Worm (Caenorhabditis elegans) whole organism, late embryonic: ENCODE results near the gene F19B10.3.

Experiments
- K09A11.1 ChIP-seq: sonication (generic microtip); optimal IDR thresholded peaks from 2 replicates; lab custom pipeline; 2017; ENCODE audit warnings: antibody characterized with exemption, mild to moderate bottlenecking, missing genetic modification characterization, missing compliant biosample characterization; ENCODE audit not compliant: insufficient read depth
- ama-1 ChIP-seq: fragments of 150-350 bp; optimal IDR thresholded peaks from 2 replicates; lab custom pipeline; 2014
- ceh-31 ChIP-seq: sonication (generic microtip); optimal IDR thresholded peaks from 2 replicates; lab custom pipeline; 2016; ENCODE audit warnings: missing genetic modification characterization, missing compliant biosample characterization
- ceh-48 ChIP-seq: sonication (generic microtip); optimal IDR thresholded peaks from 2 replicates; lab custom pipeline; 2016; ENCODE audit warnings: missing genetic modification characterization, inconsistent platforms, missing compliant biosample characterization
- ceh-6 ChIP-seq: fragments of 200-800 bp; sonication (Bioruptor generic); optimal IDR thresholded peaks from 2 replicates; lab custom pipeline; 2018; ENCODE audit warnings: mild to moderate bottlenecking, missing genetic modification characterization, missing compliant biosample characterization
- dve-1 ChIP-seq: sonication (generic microtip); optimal IDR thresholded peaks from 2 replicates; lab custom pipeline; 2017; ENCODE audit warnings: antibody characterized with exemption, mild to moderate bottlenecking, missing genetic modification characterization, missing compliant biosample characterization
- elt-2 ChIP-seq: sonication (generic microtip); optimal IDR thresholded peaks from 2 replicates; lab custom pipeline; 2016; ENCODE audit warnings: missing genetic modification reagents, missing genetic modification characterization, missing compliant biosample characterization
- elt-4 ChIP-seq: sonication (generic microtip); optimal IDR thresholded peaks from 2 replicates; lab custom pipeline; 2016; ENCODE audit warnings: missing genetic modification characterization, missing compliant biosample characterization
- fkh-10 ChIP-seq: fragments of 150-350 bp; optimal IDR thresholded peaks from 2 replicates; lab custom pipeline; 2014; ENCODE audit warnings: missing biosample characterization, missing genetic modification reagents, missing genetic modification characterization
- fkh-6 ChIP-seq: sonication (generic microtip); optimal IDR thresholded peaks from 2 replicates; lab custom pipeline; 2016; ENCODE audit warnings: missing genetic modification characterization, missing compliant biosample characterization
- lim-6 ChIP-seq: sonication (generic microtip); optimal IDR thresholded peaks from 2 replicates; lab custom pipeline; 2016; ENCODE audit warnings: missing genetic modification characterization, missing compliant biosample characterization
- odd-2 ChIP-seq: sonication (generic microtip); optimal IDR thresholded peaks from 2 replicates; lab custom pipeline; 2017; ENCODE audit warnings: antibody characterized with exemption, mild to moderate bottlenecking, missing genetic modification characterization, missing compliant biosample characterization
- tbx-2 ChIP-seq: sonication (generic microtip); optimal IDR thresholded peaks from 2 replicates; lab custom pipeline; 2016; ENCODE audit warnings: missing genetic modification characterization, missing compliant biosample characterization
- unc-42 ChIP-seq: sonication (generic microtip); optimal IDR thresholded peaks from 2 replicates; lab custom pipeline; 2016; ENCODE audit warnings: missing genotype, missing genetic modification characterization, missing compliant biosample characterization

ce11 chrII:3634765-3635164 is 29.8 kb upstream of the F19B10.3 start:
- no peak for TF ChIP-seq odd-2 (tag; lab: Kevin White, UChicago)
- no peak for TF ChIP-seq K09A11.1 (tag; lab: Kevin White, UChicago)
- no peak for TF ChIP-seq tbx-2 (tag; lab: Kevin White, UChicago)
- no peak for TF ChIP-seq fkh-10 (GFP tag; lab: Kevin White, UChicago)
- TF ChIP-seq elt-4 (tag; lab: Kevin White, UChicago): no peak
- no peak for TF ChIP-seq lim-6 (tag; lab: Kevin White, UChicago)
- TF ChIP-seq unc-42 (tag; lab: Kevin White, UChicago): no peak
- TF ChIP-seq ceh-48 (tag; lab: Kevin White, UChicago): no peak
- TF ChIP-seq ama-1 (lab: Kevin White, UChicago): no peak
- TF ChIP-seq ceh-6 (GFP tag; lab: Kevin White, UChicago): no peak
- TF ChIP-seq elt-2 (tag; lab: Kevin White, UChicago): no peak
- TF ChIP-seq ceh-31 (tag; lab: Kevin White, UChicago): no peak
- TF ChIP-seq dve-1: no peak
- no peak for TF ChIP-seq fkh-6 (tag; lab: Kevin White, UChicago)
